Worm (Caenorhabditis elegans): ENCODE data around the gene col-79.

ce11 chrII:10708660-10709059, 5.2 kb downstream of the col-79 start, which contains the start of gene bli-1:
- TF ChIP-seq nhr-76 (tag; optimal IDR thresholded peaks at IDR 0.05), result no peak
- no peak for TF ChIP-seq fkh-10 (GFP tag; optimal IDR thresholded peaks at IDR 0.05)
